Fruit fly (Drosophila melanogaster) whole organism, embryonic: ENCODE measurements around the gene Pex11c.
A peak's percentile ranks its signal among the peaks of the same experiment; 100 is the strongest.

Experiments used
- B-H1 ChIP-seq: fragments of 200-800 bp; sonication (Bioruptor generic); IDR thresholded peaks from 3 replicates; pipeline ENCODE4 v1.3.6; 2022; ENCODE audit warnings: missing biosample characterization, missing genetic modification characterization
- CG10462 ChIP-seq: fragments of 200-800 bp; sonication (Bioruptor generic); optimal IDR thresholded peaks from 2 replicates; lab custom pipeline; 2016; ENCODE audit warnings: missing biosample characterization, missing genetic modification characterization
- CG10959 ChIP-seq: fragments of 200-800 bp; sonication (Bioruptor generic); IDR thresholded peaks from 2 replicates; pipeline ENCODE4 v1.3.6; 2022; ENCODE audit warnings: missing biosample characterization, missing genetic modification characterization
- CG10979 ChIP-seq: fragments of 200-800 bp; sonication (Bioruptor generic); optimal IDR thresholded peaks from 2 replicates; lab custom pipeline; 2018; ENCODE audit warnings: missing biosample characterization, mild to moderate bottlenecking, missing genetic modification characterization, moderate library complexity
- CG1233 ChIP-seq: fragments of 200-800 bp; sonication (Bioruptor generic); optimal IDR thresholded peaks from 4 replicates; lab custom pipeline; 2018; ENCODE audit warnings: missing biosample characterization, mild to moderate bottlenecking, missing genetic modification characterization
- CG12659 ChIP-seq: fragments of 200-800 bp; sonication (Bioruptor generic); optimal IDR thresholded peaks from 3 replicates; lab custom pipeline; 2017; ENCODE audit warnings: mild to moderate bottlenecking, missing biosample characterization, missing genetic modification reagents, missing genetic modification characterization
- CG12744 ChIP-seq: fragments of 200-800 bp; sonication (Bioruptor generic); optimal IDR thresholded peaks from 2 replicates; lab custom pipeline; 2016; ENCODE audit warnings: missing biosample characterization, missing genetic modification characterization
- CG14710 ChIP-seq: fragments of 200-800 bp; sonication (Bioruptor generic); optimal IDR thresholded peaks from 3 replicates; lab custom pipeline; 2019; ENCODE audit warnings: missing biosample characterization, mild to moderate bottlenecking, missing genetic modification characterization, moderate library complexity
- CG15011 ChIP-seq: fragments of 200-800 bp; sonication (Bioruptor generic); optimal IDR thresholded peaks from 3 replicates; lab custom pipeline; 2018; ENCODE audit warnings: missing biosample characterization, mild to moderate bottlenecking, missing genetic modification characterization
- CG16863 ChIP-seq: fragments of 200-800 bp; sonication (Bioruptor generic); optimal IDR thresholded peaks from 3 replicates; lab custom pipeline; 2016; ENCODE audit warnings: missing biosample characterization, missing genetic modification characterization
- CG17829 ChIP-seq: fragments of 200-800 bp; optimal IDR thresholded peaks from 2 replicates; lab custom pipeline; 2019; ENCODE audit warnings: missing biosample characterization, mild to moderate bottlenecking, missing genetic modification characterization, moderate library complexity
- CG18599 ChIP-seq: fragments of 200-800 bp; sonication (Bioruptor generic); optimal IDR thresholded peaks from 3 replicates; lab custom pipeline; 2017; ENCODE audit warnings: missing biosample characterization, missing genetic modification characterization, mild to moderate bottlenecking, moderate library complexity, missing genetic modification reagents
- CG2202 ChIP-seq: fragments of 200-800 bp; sonication (Bioruptor generic); optimal IDR thresholded peaks from 2 replicates; lab custom pipeline; 2018; ENCODE audit warnings: missing biosample characterization, mild to moderate bottlenecking, missing genetic modification characterization
- CG33557 ChIP-seq: fragments of 200-800 bp; sonication (Bioruptor generic); optimal IDR thresholded peaks from 2 replicates; lab custom pipeline; 2019; ENCODE audit warnings: missing biosample characterization, mild to moderate bottlenecking, missing genetic modification characterization, moderate library complexity
- CG34422 ChIP-seq: fragments of 200-800 bp; sonication (Bioruptor generic); IDR thresholded peaks from 3 replicates; pipeline ENCODE4 v1.3.6; 2022; ENCODE audit warnings: missing biosample characterization, missing genetic modification characterization
- CG43689 ChIP-seq: fragments of 200-800 bp; sonication (Bioruptor generic); IDR thresholded peaks from 2 replicates; pipeline ENCODE4 v1.3.6; 2022; ENCODE audit warnings: missing biosample characterization, missing genetic modification characterization
- CG4820 ChIP-seq: fragments of 200-800 bp; sonication (Bioruptor generic); optimal IDR thresholded peaks from 3 replicates; lab custom pipeline; 2016; ENCODE audit warnings: missing biosample characterization, missing genetic modification characterization
- CG6254 ChIP-seq: fragments of 200-800 bp; sonication (Bioruptor generic); optimal IDR thresholded peaks from 3 replicates; lab custom pipeline; 2017; ENCODE audit warnings: mild to moderate bottlenecking, missing biosample characterization, missing genetic modification reagents, missing genetic modification characterization
- CG7556 ChIP-seq: fragments of 200-800 bp; sonication (Bioruptor generic); optimal IDR thresholded peaks from 2 replicates; lab custom pipeline; 2017; ENCODE audit warnings: missing biosample characterization, mild to moderate bottlenecking, missing genetic modification characterization
- CG8388 ChIP-seq: fragments of 200-800 bp; sonication (Bioruptor generic); optimal IDR thresholded peaks from 2 replicates; lab custom pipeline; 2019; ENCODE audit warnings: missing biosample characterization, mild to moderate bottlenecking, missing genetic modification characterization, moderate library complexity
- CG8924 ChIP-seq: fragments of 200-800 bp; optimal IDR thresholded peaks from 3 replicates; lab custom pipeline; 2019; ENCODE audit warnings: missing biosample characterization, mild to moderate bottlenecking, missing genetic modification characterization, moderate library complexity
- CG9727 ChIP-seq: fragments of 200-800 bp; sonication (Bioruptor generic); optimal IDR thresholded peaks from 3 replicates; lab custom pipeline; 2017; ENCODE audit warnings: missing biosample characterization, mild to moderate bottlenecking, missing genetic modification characterization
- H2.0 ChIP-seq: fragments of 200-800 bp; sonication (Bioruptor generic); IDR thresholded peaks from 2 replicates; pipeline ENCODE4 v1.3.6; 2022; ENCODE audit warnings: missing biosample characterization, missing genetic modification characterization
- HLHmδ ChIP-seq: fragments of 200-800 bp; sonication (Bioruptor generic); optimal IDR thresholded peaks from 2 replicates; lab custom pipeline; 2018; ENCODE audit warnings: missing biosample characterization, mild to moderate bottlenecking, missing genetic modification characterization, moderate library complexity
- Nf-YB ChIP-seq: fragments of 200-800 bp; sonication (Bioruptor generic); optimal IDR thresholded peaks from 3 replicates; lab custom pipeline; 2019; ENCODE audit warnings: missing biosample characterization, mild to moderate bottlenecking, missing genetic modification characterization, moderate library complexity
- Six4 ChIP-seq: fragments of 200-800 bp; sonication (Bioruptor generic); optimal IDR thresholded peaks from 2 replicates; lab custom pipeline; 2016; ENCODE audit warnings: missing biosample characterization, missing genetic modification characterization
- Ssrp ChIP-seq: fragments of 200-800 bp; sonication (Bioruptor generic); optimal IDR thresholded peaks from 2 replicates; lab custom pipeline; 2018; ENCODE audit warnings: missing biosample characterization, mild to moderate bottlenecking, missing genetic modification characterization, moderate library complexity
- Trl ChIP-seq, 3 experiments: fragments of >200 bp in 2 of 3; fragments of 200-800 bp in 1 of 3; sonication (Bioruptor generic) in 1 of 3; optimal IDR thresholded peaks; 2 replicates in 1 of 3; 3 replicates in 2 of 3; lab custom pipeline; 2016 to 2017; ENCODE audit warnings: missing biosample characterization in 1 of 3, missing genetic modification characterization in 1 of 3
- ase ChIP-seq: fragments of 200-800 bp; sonication (Bioruptor generic); IDR thresholded peaks from 3 replicates; pipeline ENCODE4 v1.3.6; 2022; ENCODE audit warnings: missing biosample characterization, missing genetic modification characterization
- az2 ChIP-seq: fragments of 200-800 bp; sonication (Bioruptor generic); optimal IDR thresholded peaks from 3 replicates; lab custom pipeline; 2016; ENCODE audit warnings: missing biosample characterization, missing genetic modification characterization
- bigmax ChIP-seq: fragments of 200-800 bp; sonication (Bioruptor generic); optimal IDR thresholded peaks from 2 replicates; lab custom pipeline; 2018; ENCODE audit warnings: missing biosample characterization, mild to moderate bottlenecking, missing genetic modification characterization
- dmrt11E ChIP-seq: fragments of 200-800 bp; sonication (Bioruptor generic); optimal IDR thresholded peaks from 3 replicates; lab custom pipeline; 2018; ENCODE audit warnings: missing biosample characterization, mild to moderate bottlenecking, missing genetic modification characterization, moderate library complexity
- gsb-n ChIP-seq: fragments of 200-800 bp; sonication (Bioruptor generic); optimal IDR thresholded peaks from 3 replicates; lab custom pipeline; 2018; ENCODE audit warnings: missing biosample characterization, mild to moderate bottlenecking, missing genetic modification characterization
- insv ChIP-seq, 2 experiments: fragments of 200-800 bp; sonication (Bioruptor generic); optimal IDR thresholded peaks; 3 replicates each; lab custom pipeline; 2016 to 2018; ENCODE audit warnings: missing biosample characterization in 2 of 2, missing genetic modification characterization in 2 of 2
- lola ChIP-seq, 3 experiments: fragments of >200 bp in 2 of 3; fragments of 200-800 bp in 1 of 3; sonication (Bioruptor generic) in 1 of 3; optimal IDR thresholded peaks; 2 replicates each; lab custom pipeline; 2017 to 2019; ENCODE audit warnings: missing biosample characterization in 3 of 3, missing genetic modification characterization in 3 of 3, mild to moderate bottlenecking in 1 of 3, moderate library complexity in 1 of 3
- lov ChIP-seq, 2 experiments: fragments of 200-800 bp in 1 of 2; fragments of >200 bp in 1 of 2; sonication (Bioruptor generic) in 1 of 2; IDR thresholded peaks in 1 of 2; optimal IDR thresholded peaks in 1 of 2; 2 replicates in 1 of 2; 3 replicates in 1 of 2; pipeline versions ENCODE4 v1.3.6 to Lab custom; 2017 to 2022; ENCODE audit warnings: missing biosample characterization in 1 of 2, missing genetic modification characterization in 1 of 2
- nmo ChIP-seq: fragments of 200-800 bp; sonication (Bioruptor generic); optimal IDR thresholded peaks from 2 replicates; lab custom pipeline; 2018; ENCODE audit warnings: missing biosample characterization, mild to moderate bottlenecking, missing genetic modification characterization, moderate library complexity
- pan ChIP-seq, 4 experiments: fragments of >200 bp in 3 of 4; fragments of 200-800 bp in 1 of 4; sonication (Bioruptor generic) in 1 of 4; optimal IDR thresholded peaks in 3 of 4; IDR thresholded peaks in 1 of 4; 2 replicates each; pipeline versions ENCODE4 v1.3.6 to Lab custom; 2017 to 2022; ENCODE audit warnings: missing biosample characterization in 2 of 4, missing genetic modification characterization in 2 of 4, mixed read lengths in 1 of 4
- pfk ChIP-seq: fragments of 200-800 bp; sonication (Bioruptor generic); optimal IDR thresholded peaks from 2 replicates; lab custom pipeline; 2018; ENCODE audit warnings: missing biosample characterization, mild to moderate bottlenecking, missing genetic modification characterization, moderate library complexity
- phol ChIP-seq: fragments of 200-800 bp; sonication (Bioruptor generic); optimal IDR thresholded peaks from 3 replicates; lab custom pipeline; 2018; ENCODE audit warnings: missing biosample characterization, mild to moderate bottlenecking, missing genetic modification characterization, moderate library complexity
- pros ChIP-seq: fragments of 200-800 bp; sonication (Bioruptor generic); optimal IDR thresholded peaks from 3 replicates; lab custom pipeline; 2019; ENCODE audit warnings: missing biosample characterization, mild to moderate bottlenecking, missing genetic modification characterization, moderate library complexity
- row ChIP-seq: fragments of 200-800 bp; sonication (Bioruptor generic); IDR thresholded peaks from 3 replicates; pipeline ENCODE4 v1.3.6; 2022; ENCODE audit warnings: missing biosample characterization, missing genetic modification characterization
- sens ChIP-seq: fragments of 200-800 bp; sonication (Bioruptor generic); peaks from one replicate; lab custom pipeline; 2016; ENCODE audit warnings: missing biosample characterization, missing genetic modification characterization
- sim ChIP-seq: fragments of 200-800 bp; sonication (Bioruptor generic); IDR thresholded peaks from 2 replicates; pipeline ENCODE4 v1.3.6; 2022; ENCODE audit warnings: missing biosample characterization, missing genetic modification characterization
- unpg ChIP-seq: fragments of 200-800 bp; sonication (Bioruptor generic); optimal IDR thresholded peaks from 3 replicates; lab custom pipeline; 2018; ENCODE audit warnings: missing biosample characterization, mild to moderate bottlenecking, missing genetic modification characterization, moderate library complexity
- wor ChIP-seq: fragments of 200-800 bp; sonication (Bioruptor generic); IDR thresholded peaks from 2 replicates; pipeline ENCODE4 v1.3.6; 2022; ENCODE audit warnings: missing biosample characterization, missing genetic modification characterization
- zen ChIP-seq: fragments of 200-800 bp; sonication (Bioruptor generic); optimal IDR thresholded peaks from 3 replicates; lab custom pipeline; 2018; ENCODE audit warnings: missing biosample characterization, mild to moderate bottlenecking, missing genetic modification characterization, moderate library complexity
- zf30C ChIP-seq: fragments of 200-800 bp; sonication (Bioruptor generic); optimal IDR thresholded peaks from 3 replicates; lab custom pipeline; 2018; ENCODE audit warnings: missing biosample characterization, mild to moderate bottlenecking, missing genetic modification characterization

Pex11c gene

dm6 chr3R:23303297-23303696 lies 45.1 kb downstream of the Pex11c start (continued):
- TF ChIP-seq CG7556 (GFP tag; lab: Kevin White, UChicago) = peak; percentile 22
- peak; percentile 3 for TF ChIP-seq CG2202 (tag; lab: Kevin White, UChicago)
- TF ChIP-seq lov (optimal IDR thresholded peaks at IDR 0.05; lab: Kevin White, UChicago) = no peak
- peak; percentile 60; the same call in 1 of the 3 replicates for TF ChIP-seq lov (GFP tag; IDR thresholded peaks at IDR 0.05; lab: Robert Waterston, UW)
- TF ChIP-seq CG10959 (GFP tag; lab: Robert Waterston, UW) = peak; percentile 49
- no peak for TF ChIP-seq CG12744 (GFP tag; lab: Kevin White, UChicago)
- TF ChIP-seq H2.0 (GFP tag; lab: Robert Waterston, UW) = peak; percentile 17; the same call in 1 of the 2 replicates
- peak; percentile 48 for TF ChIP-seq nmo (GFP tag; lab: Kevin White, UChicago)
- TF ChIP-seq wor (GFP tag; lab: Robert Waterston, UW) = no peak
- peak; percentile 8 for TF ChIP-seq CG4820
- TF ChIP-seq pros = peak; percentile 29
- peak; percentile 87 for TF ChIP-seq zf30C (GFP tag; lab: Kevin White, UChicago)
- peak; percentile 42 for TF ChIP-seq CG14710 (tag; lab: Kevin White, UChicago)
- 0 out of 3 replicates have a peak, but pooled peaks have one; percentile 15 for TF ChIP-seq ase (GFP tag; lab: Robert Waterston, UW)
- peak; percentile 12 for TF ChIP-seq Ssrp (tag; lab: Kevin White, UChicago)
- TF ChIP-seq CG16863 (GFP tag; lab: Kevin White, UChicago) = peak; percentile 32
- TF ChIP-seq CG17829 (tag; lab: Kevin White, UChicago) = peak; percentile 53
- TF ChIP-seq CG43689 (GFP tag; lab: Robert Waterston, UW) = no peak
- no peak for TF ChIP-seq pfk (GFP tag; lab: Kevin White, UChicago)
- TF ChIP-seq CG8388 (GFP tag; lab: Kevin White, UChicago) = peak; percentile 28
- peak; percentile 62 for TF ChIP-seq CG8924 (tag; lab: Kevin White, UChicago)
- no peak for TF ChIP-seq CG1233 (GFP tag; lab: Kevin White, UChicago)
- peak; percentile 71 for TF ChIP-seq CG10979 (tag; lab: Kevin White, UChicago)
- no peak for TF ChIP-seq CG6254 (GFP tag; lab: Kevin White, UChicago)
- peak; percentile 42 for TF ChIP-seq gsb-n
- TF ChIP-seq row (GFP tag; lab: Robert Waterston, UW) = peak; percentile 49; the same call in 2 of the 3 replicates
- TF ChIP-seq zen (tag; lab: Kevin White, UChicago) = peak; percentile 38
- peak; percentile 51 for TF ChIP-seq CG33557 (GFP tag; lab: Kevin White, UChicago)
- TF ChIP-seq bigmax (GFP tag; lab: Kevin White, UChicago) = no peak
- TF ChIP-seq CG10462 = peak; percentile 4
- TF ChIP-seq sens = peak; percentile 83
- TF ChIP-seq sim (GFP tag; lab: Robert Waterston, UW) = no peak
- no peak for TF ChIP-seq CG12659 (GFP tag; lab: Kevin White, UChicago)
- no peak for TF ChIP-seq CG18599 (GFP tag; lab: Kevin White, UChicago)
- TF ChIP-seq dmrt11E (tag; lab: Kevin White, UChicago) = peak; percentile 83
- peak; percentile 59 for TF ChIP-seq Nf-YB
- no peak for TF ChIP-seq insv (GFP tag; optimal IDR thresholded peaks at IDR 0.05; lab: Kevin White, UChicago)
- TF ChIP-seq Trl (optimal IDR thresholded peaks at IDR 0.05; lab: Kevin White, UChicago) = no peak
- no peak for TF ChIP-seq Trl (GFP tag; optimal IDR thresholded peaks at IDR 0.05; lab: Kevin White, UChicago)
- TF ChIP-seq az2 = peak; percentile 30
- TF ChIP-seq lola (GFP tag; optimal IDR thresholded peaks at IDR 0.05; lab: Kevin White, UChicago) = peak in 1 of 3 experiments; percentile 67
- peak; percentile 20 for TF ChIP-seq phol (tag; lab: Kevin White, UChicago)
- no peak for TF ChIP-seq Six4 (GFP tag; lab: Kevin White, UChicago)
- TF ChIP-seq CG15011 (GFP tag; lab: Kevin White, UChicago) = no peak
- no peak for TF ChIP-seq pan (optimal IDR thresholded peaks at IDR 0.05; lab: Kevin White, UChicago)
- peak in 1 of 2 experiments; percentile 40 for TF ChIP-seq pan (GFP tag; optimal IDR thresholded peaks at IDR 0.05 in 1 of 2, IDR thresholded peaks at IDR 0.05 in 1 of 2)
- no peak for TF ChIP-seq B-H1 (GFP tag; lab: Robert Waterston, UW)
- TF ChIP-seq unpg (GFP tag; lab: Kevin White, UChicago) = peak; percentile 33
- no peak for TF ChIP-seq HLHmδ (GFP tag; lab: Kevin White, UChicago)
- TF ChIP-seq CG34422 = no peak
- TF ChIP-seq CG9727 (GFP tag; lab: Kevin White, UChicago) = peak; percentile 68
